Worm (Caenorhabditis elegans): ENCODE results near the gene Y54G2A.10.
"Not testable (repeated sequence)": the region's sequence is repeated elsewhere in the genome, so short reads cannot be mapped to it uniquely, and the experiment has no call there.

Gene Y54G2A.10

ce11 chrIV:2801004-2801403 is 1.5 kb downstream of the Y54G2A.10 start:
- TF ChIP-seq elt-1 (tag; optimal IDR thresholded peaks at IDR 0.05) (no peak), jun-1 (tag; optimal IDR thresholded peaks at IDR 0.05) (no peak), hmg-11 (tag; optimal IDR thresholded peaks at IDR 0.05) (peak; percentile 16), lin-15B (tag; optimal IDR thresholded peaks at IDR 0.05) (peak; percentile 14), nfya-1 (tag; optimal IDR thresholded peaks at IDR 0.05; ENCODE audit: insufficient read depth) (peak; percentile 16), elt-2 (tag; optimal IDR thresholded peaks at IDR 0.05) (peak; percentile 19)

- TF ChIP-seq ceh-28 (tag; optimal IDR thresholded peaks at IDR 0.05); sea-2 (GFP tag; optimal IDR thresholded peaks at IDR 0.05); nhr-11 (tag; optimal IDR thresholded peaks at IDR 0.05): not testable (repeated sequence)
These were observed 2.1 kb downstream of the Y54G2A.10 start, which contains the start of gene Y54G2A.44 for ce11 chrIV:2801558-2801957. Y54G2A.44 (plus strand) TSS chrIV:2801858.

ce11 chrIV:2802193-2802592 is 2.7 kb downstream of the Y54G2A.10 start:
- TF ChIP-seq elt-2 (tag; optimal IDR thresholded peaks at IDR 0.05) (peak; percentile 6), pha-4 (tag; optimal IDR thresholded peaks at IDR 0.05) (peak; percentile 12), nfya-1 (tag; optimal IDR thresholded peaks at IDR 0.05; ENCODE audit: insufficient read depth) (peak; percentile 2), ceh-28 (tag; optimal IDR thresholded peaks at IDR 0.05) (no peak)

- TF ChIP-seq nhr-23 (tag; optimal IDR thresholded peaks at IDR 0.05), result no peak
These were observed 4.2 kb downstream of the Y54G2A.10 start, which contains the start of gene Y54G2A.32 for ce11 chrIV:2803652-2804051. Y54G2A.32 (plus strand) TSS chrIV:2803952.

- TF ChIP-seq nhr-43 (tag; optimal IDR thresholded peaks at IDR 0.05; ENCODE audit: poor library complexity, severe bottlenecking) (peak; percentile 31), nhr-11 (tag; optimal IDR thresholded peaks at IDR 0.05) (no peak), hmg-11 (tag; optimal IDR thresholded peaks at IDR 0.05) (peak; percentile 30), mml-1 (tag; optimal IDR thresholded peaks at IDR 0.05) (no peak), egl-27 (tag; optimal IDR thresholded peaks at IDR 0.05) (no peak), lin-39 (tag; optimal IDR thresholded peaks at IDR 0.05) (peak; percentile 10), ZK546.5 (tag; optimal IDR thresholded peaks at IDR 0.05) (no peak), nhr-237 (tag; optimal IDR thresholded peaks at IDR 0.05) (no peak), ztf-11 (tag; optimal IDR thresholded peaks at IDR 0.05) (no peak), daf-12 (tag; optimal IDR thresholded peaks at IDR 0.05) (no peak), fos-1 (tag; optimal IDR thresholded peaks at IDR 0.05) (no peak), skn-1 (tag; optimal IDR thresholded peaks at IDR 0.05) (peak; percentile 83), nhr-12 (tag; optimal IDR thresholded peaks at IDR 0.05) (no peak), unc-62 (GFP tag; optimal IDR thresholded peaks at IDR 0.05) (no peak), ceh-16 (tag; optimal IDR thresholded peaks at IDR 0.05) (no peak), ztf-4 (tag; optimal IDR thresholded peaks at IDR 0.05) (no peak), nhr-28 (tag; optimal IDR thresholded peaks at IDR 0.05) (no peak), lin-15B (tag; optimal IDR thresholded peaks at IDR 0.05) (peak; percentile 6), snpc-4 (tag; optimal IDR thresholded peaks at IDR 0.05) (no peak), nhr-25 (tag; optimal IDR thresholded peaks at IDR 0.05) (no peak), jun-1 (tag; optimal IDR thresholded peaks at IDR 0.05) (peak; percentile 64), nhr-67 (tag; optimal IDR thresholded peaks at IDR 0.05) (no peak), nhr-23 (tag; optimal IDR thresholded peaks at IDR 0.05) (no peak), elt-1 (tag; optimal IDR thresholded peaks at IDR 0.05) (no peak), unc-39 (tag; optimal IDR thresholded peaks at IDR 0.05) (no peak), zag-1 (tag; optimal IDR thresholded peaks at IDR 0.05) (no peak), nhr-77 (tag; optimal IDR thresholded peaks at IDR 0.05) (no peak), nfya-1 (tag; optimal IDR thresholded peaks at IDR 0.05; ENCODE audit: insufficient read depth) (peak; percentile 31), sea-2 (GFP tag; optimal IDR thresholded peaks at IDR 0.05) (no peak), egl-5 (tag; optimal IDR thresholded peaks at IDR 0.05) (no peak), mdl-1 (tag; optimal IDR thresholded peaks at IDR 0.05) (no peak), nhr-76 (tag; optimal IDR thresholded peaks at IDR 0.05) (no peak), R02D3.7 (tag; optimal IDR thresholded peaks at IDR 0.05) (no peak), ceh-28 (tag; optimal IDR thresholded peaks at IDR 0.05) (no peak), ceh-82 (tag; optimal IDR thresholded peaks at IDR 0.05) (no peak), lsy-12 (tag; optimal IDR thresholded peaks at IDR 0.05) (peak; percentile 24), eor-1 (tag; optimal IDR thresholded peaks at IDR 0.05) (no peak), ama-1 (optimal IDR thresholded peaks at IDR 0.05) (no peak), elt-2 (tag; optimal IDR thresholded peaks at IDR 0.05) (peak; percentile 89), fkh-2 (tag; optimal IDR thresholded peaks at IDR 0.05) (no peak), tbx-2 (tag; optimal IDR thresholded peaks at IDR 0.05) (peak; percentile 29), elt-3 (tag; optimal IDR thresholded peaks at IDR 0.05) (no peak), pha-4 (tag; optimal IDR thresholded peaks at IDR 0.05) (peak; percentile 40), aly-2 (tag; optimal IDR thresholded peaks at IDR 0.05) (no peak)
These were observed 6.0 kb downstream of the Y54G2A.10 start, which contains the start of gene Y54G2A.45 for ce11 chrIV:2805525-2805924. Y54G2A.45 (plus strand) TSS chrIV:2805857.

All from whole organism, L3 larva.